Fruit fly (Drosophila melanogaster) whole organism, pupa: ENCODE measurements around the gene CG3081.

ENCODE experiments used
- CG10348 ChIP-seq: fragments of 200-800 bp; sonication (Bioruptor generic); IDR thresholded peaks from 2 replicates; pipeline ENCODE4 v1.3.6; 2022; ENCODE audit warnings: missing biosample characterization, missing genetic modification characterization
- CG12605 ChIP-seq: fragments of 200-800 bp; sonication (Bioruptor generic); IDR thresholded peaks from 2 replicates; pipeline ENCODE4 v1.3.6; 2022; ENCODE audit warnings: missing biosample characterization, missing genetic modification characterization
- CG13204 ChIP-seq: fragments of 200-800 bp; sonication (Bioruptor generic); optimal IDR thresholded peaks from 2 replicates; lab custom pipeline; 2018; ENCODE audit warnings: missing biosample characterization, mild to moderate bottlenecking, missing genetic modification characterization, moderate library complexity
- CG14655 ChIP-seq: fragments of 200-800 bp; sonication (Bioruptor generic); optimal IDR thresholded peaks from 3 replicates; lab custom pipeline; 2017; ENCODE audit warnings: mild to moderate bottlenecking, missing biosample characterization, missing genetic modification reagents, missing genetic modification characterization
- CG15710 ChIP-seq: fragments of 200-800 bp; sonication (Bioruptor generic); optimal IDR thresholded peaks from 2 replicates; lab custom pipeline; 2018; ENCODE audit warnings: missing biosample characterization, mild to moderate bottlenecking, missing genetic modification characterization, moderate library complexity
- CG17806 ChIP-seq: fragments of 200-800 bp; sonication (Bioruptor generic); optimal IDR thresholded peaks from 2 replicates; lab custom pipeline; 2018; ENCODE audit warnings: missing biosample characterization, mild to moderate bottlenecking, missing genetic modification characterization, moderate library complexity
- CG32121 ChIP-seq: fragments of 200-800 bp; sonication (Bioruptor generic); IDR thresholded peaks from 2 replicates; pipeline ENCODE4 v1.3.6; 2022; ENCODE audit warnings: missing biosample characterization, missing genetic modification characterization
- CG34367 ChIP-seq: fragments of 200-800 bp; sonication (Bioruptor generic); optimal IDR thresholded peaks from 2 replicates; lab custom pipeline; 2018; ENCODE audit warnings: missing biosample characterization, mild to moderate bottlenecking, missing genetic modification characterization
- CG4496 ChIP-seq: fragments of 200-800 bp; sonication (Bioruptor generic); IDR thresholded peaks from 3 replicates; pipeline ENCODE4 v1.3.6; 2022; ENCODE audit warnings: missing biosample characterization, missing genetic modification characterization
- CG8159 ChIP-seq: fragments of 200-800 bp; sonication (Bioruptor generic); optimal IDR thresholded peaks from 3 replicates; lab custom pipeline; 2018; ENCODE audit warnings: missing biosample characterization, mild to moderate bottlenecking, missing genetic modification characterization, moderate library complexity
- CG8301 ChIP-seq: fragments of 200-800 bp; sonication (Bioruptor generic); optimal IDR thresholded peaks from 2 replicates; lab custom pipeline; 2018; ENCODE audit warnings: missing biosample characterization, mild to moderate bottlenecking, missing genetic modification characterization
- CG9948 ChIP-seq: fragments of 200-800 bp; sonication (Bioruptor generic); optimal IDR thresholded peaks from 2 replicates; lab custom pipeline; 2018; ENCODE audit warnings: missing biosample characterization, mild to moderate bottlenecking, missing genetic modification characterization, moderate library complexity
- D1 ChIP-seq: fragments of 200-800 bp; sonication (Bioruptor generic); optimal IDR thresholded peaks from 2 replicates; lab custom pipeline; 2018; ENCODE audit warnings: missing biosample characterization, mild to moderate bottlenecking, missing genetic modification characterization, moderate library complexity
- EcR ChIP-seq: fragments of 200-800 bp; sonication (Bioruptor generic); optimal IDR thresholded peaks from 3 replicates; lab custom pipeline; 2019; ENCODE audit warnings: missing biosample characterization, missing genetic modification characterization, mild to moderate bottlenecking, moderate library complexity, missing genetic modification reagents
- Ets98B ChIP-seq: fragments of 200-800 bp; sonication (Bioruptor generic); IDR thresholded peaks from 2 replicates; pipeline ENCODE4 v1.3.6; 2022; ENCODE audit warnings: missing biosample characterization, missing genetic modification characterization
- Pif1A ChIP-seq: fragments of 200-800 bp; sonication (Bioruptor generic); optimal IDR thresholded peaks from 3 replicates; lab custom pipeline; 2016; ENCODE audit warnings: missing biosample characterization, missing genetic modification characterization
- Pif1B ChIP-seq: fragments of 200-800 bp; sonication (Bioruptor generic); optimal IDR thresholded peaks from 3 replicates; lab custom pipeline; 2016; ENCODE audit warnings: missing biosample characterization, missing genetic modification characterization
- Snoo ChIP-seq: fragments of 200-800 bp; sonication (Bioruptor generic); optimal IDR thresholded peaks from 3 replicates; lab custom pipeline; 2017; ENCODE audit warnings: missing biosample characterization, mild to moderate bottlenecking, missing genetic modification characterization, inconsistent platforms
- fd96Ca ChIP-seq: fragments of 200-800 bp; sonication (Bioruptor generic); IDR thresholded peaks from 3 replicates; pipeline ENCODE4 v1.3.6; 2022; ENCODE audit warnings: missing biosample characterization, missing genetic modification characterization
- gl ChIP-seq: fragments of 200-800 bp; sonication (Bioruptor generic); optimal IDR thresholded peaks from 2 replicates; lab custom pipeline; 2018; ENCODE audit warnings: missing biosample characterization, mild to moderate bottlenecking, missing genetic modification characterization
- rn ChIP-seq: fragments of 200-800 bp; sonication (Bioruptor generic); IDR thresholded peaks from 2 replicates; pipeline ENCODE4 v1.3.6; 2022; ENCODE audit warnings: missing biosample characterization, missing genetic modification characterization

CG3081 gene

DNA sequence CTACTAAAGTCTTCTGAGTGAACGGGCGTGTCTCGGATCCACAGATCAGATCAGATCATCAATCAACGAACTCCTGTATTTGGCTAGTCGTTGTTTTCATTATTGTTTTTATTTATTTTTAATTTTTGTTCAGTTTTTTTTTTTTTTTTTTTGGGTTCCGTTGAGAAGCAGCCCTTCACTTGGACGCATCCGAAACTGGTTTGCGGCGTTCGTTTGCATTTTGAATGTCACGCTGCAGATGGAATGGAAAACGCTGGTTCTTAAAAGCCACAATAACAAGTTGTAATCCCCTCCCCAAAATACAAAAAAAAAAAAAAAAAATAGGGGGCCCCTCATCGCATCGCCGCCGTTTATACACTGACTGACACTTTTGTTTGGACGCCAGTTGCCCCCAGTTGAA, 20.3 kb upstream of the CG3081 start:
- peak; percentile 1 for TF ChIP-seq Pif1A
- peak; percentile 5 for TF ChIP-seq gl
- TF ChIP-seq EcR (GFP tag; lab: Kevin White, UChicago): peak; percentile 43
- no peak for TF ChIP-seq CG17806
- peak; percentile 8 for TF ChIP-seq CG15710 (tag; lab: Kevin White, UChicago)

- TF ChIP-seq CG8159: peak; percentile 32
- TF ChIP-seq CG15710 (tag; lab: Kevin White, UChicago): peak; percentile 9
- no peak for TF ChIP-seq CG10348 (GFP tag; lab: Robert Waterston, UW)
- peak; percentile 25 for TF ChIP-seq CG9948 (tag; lab: Kevin White, UChicago)
- no peak for TF ChIP-seq gl
Observed at dm6 chrX:4660642-4661252, 17.0 kb upstream of the CG3081 start.

- TF ChIP-seq rn (GFP tag; lab: Robert Waterston, UW): no peak
- TF ChIP-seq CG4496 (GFP tag; lab: Robert Waterston, UW): peak; percentile 33; the same call in 1 of the 3 replicates
- TF ChIP-seq, all 21 proteins: peak for 1
Observed at dm6 chrX:4657896-4658295, 14.1 kb upstream of the CG3081 start.

- TF ChIP-seq CG34367 (tag; lab: Kevin White, UChicago) (no peak), CG9948 (tag; lab: Kevin White, UChicago) (no peak), Snoo (tag; lab: Kevin White, UChicago) (no peak)
Observed at dm6 chrX:4654397-4654796, 10.6 kb upstream of the CG3081 start, which contains the start of gene CG15473. TSS of gene CG15473 (minus strand) at chrX:4654497.

DNA sequence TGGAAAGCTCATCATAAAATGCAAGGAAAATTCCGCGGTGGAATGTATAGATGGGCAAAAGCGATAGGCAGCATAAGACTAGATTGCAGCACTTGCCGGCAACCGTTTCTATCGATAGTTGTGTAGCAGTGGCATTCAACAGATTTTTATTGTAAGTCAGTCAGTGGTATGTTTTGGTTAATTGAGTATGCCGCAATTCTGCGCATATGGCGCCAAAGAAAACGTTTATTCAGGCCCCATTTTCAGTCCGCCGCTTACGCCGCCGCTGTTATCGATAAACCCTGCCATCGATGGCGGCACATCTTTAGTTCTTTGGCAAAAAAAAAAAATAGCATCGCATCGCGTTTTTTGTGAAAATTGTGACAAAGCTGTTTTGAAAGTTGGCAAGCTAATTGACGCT, 6.0 kb upstream of the CG3081 start, which contains the start of the genes Cbp80 and Torsin:
Gene Cbp80 (plus strand): TSS at position 265 of the 400 bp plus-strand sequence.
Gene Torsin (minus strand): TSS at position 282 of the 400 bp plus-strand sequence.
- TF ChIP-seq Ets98B (GFP tag; lab: Robert Waterston, UW) (no peak), CG12605 (GFP tag; lab: Robert Waterston, UW) (no peak), D1 (tag; lab: Kevin White, UChicago) (no peak), CG13204 (GFP tag; lab: Kevin White, UChicago) (no peak), fd96Ca (GFP tag; lab: Robert Waterston, UW) (0 out of 3 replicates have a peak, but pooled peaks have one; percentile 23), CG32121 (GFP tag; lab: Robert Waterston, UW) (0 out of 2 replicates have a peak, but pooled peaks have one; percentile 24), CG9948 (tag; lab: Kevin White, UChicago) (no peak), CG14655 (GFP tag; lab: Kevin White, UChicago) (no peak), rn (GFP tag; lab: Robert Waterston, UW) (no peak), CG4496 (GFP tag; lab: Robert Waterston, UW) (no peak), CG15710 (tag; lab: Kevin White, UChicago) (no peak), CG8159 (no peak), Snoo (tag; lab: Kevin White, UChicago) (no peak), CG10348 (GFP tag; lab: Robert Waterston, UW) (no peak), gl (no peak), CG34367 (tag; lab: Kevin White, UChicago) (no peak)

- TF ChIP-seq Pif1A (no peak), CG8159 (no peak), CG8301 (tag; lab: Kevin White, UChicago) (no peak), Ets98B (GFP tag; lab: Robert Waterston, UW) (no peak), fd96Ca (GFP tag; lab: Robert Waterston, UW) (no peak), CG34367 (tag; lab: Kevin White, UChicago) (no peak), CG32121 (GFP tag; lab: Robert Waterston, UW) (no peak), D1 (tag; lab: Kevin White, UChicago) (no peak), rn (GFP tag; lab: Robert Waterston, UW) (no peak), CG10348 (GFP tag; lab: Robert Waterston, UW) (no peak), CG12605 (GFP tag; lab: Robert Waterston, UW) (no peak), CG15710 (tag; lab: Kevin White, UChicago) (no peak), CG4496 (GFP tag; lab: Robert Waterston, UW) (no peak), CG14655 (GFP tag; lab: Kevin White, UChicago) (no peak), Pif1B (GFP tag; lab: Kevin White, UChicago) (no peak), Snoo (tag; lab: Kevin White, UChicago) (no peak), CG13204 (GFP tag; lab: Kevin White, UChicago) (no peak), CG17806 (no peak)
Observed at dm6 chrX:4647316-4648046, 3.7 kb upstream of the CG3081 start, which contains the start of the genes HLH4C and mRpL30. TSS of gene HLH4C (minus strand) at chrX:4647414. TSS of gene mRpL30 (plus strand) at chrX:4647871.
